Worm (Caenorhabditis elegans) whole organism, young adult: Measurements from ENCODE around the gene nspb-12.

Source experiments
- F57C9.4 ChIP-seq: sonication (generic microtip); optimal IDR thresholded peaks from 2 replicates; lab custom pipeline; 2017; ENCODE audit warnings: mild to moderate bottlenecking, missing genetic modification characterization, missing compliant biosample characterization
- Y95B8A.8 ChIP-seq: fragments of 200-800 bp; sonication (Bioruptor generic); IDR thresholded peaks from 2 replicates; pipeline ENCODE4 v1.3.6; 2022; ENCODE audit warnings: missing genetic modification reagents, missing genetic modification characterization, missing compliant biosample characterization
- ZK185.1 ChIP-seq: sonication (generic microtip); optimal IDR thresholded peaks from 2 replicates; lab custom pipeline; 2016; ENCODE audit warnings: mild to moderate bottlenecking, missing genetic modification characterization, missing compliant biosample characterization; ENCODE audit not compliant: poor library complexity, severe bottlenecking
- ama-1 ChIP-seq, 3 experiments: fragments of 150-350 bp in 1 of 3; sonication (generic microtip) in 2 of 3; optimal IDR thresholded peaks; 2 replicates each; lab custom pipeline; 2014 to 2018; ENCODE audit warnings: missing biosample characterization in 2 of 3, missing genetic modification characterization in 2 of 3, missing genetic modification reagents in 2 of 3
- ceh-58 ChIP-seq: fragments of 200-800 bp; sonication (Bioruptor generic); IDR thresholded peaks from 2 replicates; pipeline ENCODE4 v1.3.6; 2022; ENCODE audit warnings: missing genetic modification characterization, missing compliant biosample characterization
- ceh-79 ChIP-seq: sonication (generic microtip); optimal IDR thresholded peaks from 2 replicates; lab custom pipeline; 2017; ENCODE audit warnings: mild to moderate bottlenecking, missing genetic modification characterization, missing compliant biosample characterization
- egl-18 ChIP-seq: fragments of 200-800 bp; sonication (Bioruptor generic); IDR thresholded peaks from 2 replicates; pipeline ENCODE4 v1.3.6; 2022; ENCODE audit warnings: missing genetic modification reagents, missing genetic modification characterization, missing compliant biosample characterization
- lsy-27 ChIP-seq: sonication (generic microtip); optimal IDR thresholded peaks from 2 replicates; lab custom pipeline; 2017; ENCODE audit warnings: missing genetic modification characterization, mild to moderate bottlenecking, missing compliant biosample characterization, antibody characterized with exemption, missing genotype, borderline replicate concordance; ENCODE audit not compliant: insufficient read depth
- nhr-27 ChIP-seq: fragments of 200-800 bp; sonication (Bioruptor generic); optimal IDR thresholded peaks from 2 replicates; lab custom pipeline; 2018; ENCODE audit warnings: mild to moderate bottlenecking, missing genetic modification characterization, moderate library complexity, missing compliant biosample characterization
- pha-4 ChIP-seq: fragments of 150-350 bp; sonication (generic microtip); optimal IDR thresholded peaks from 2 replicates; lab custom pipeline; 2014; ENCODE audit warnings: missing biosample characterization, missing genetic modification reagents, missing genetic modification characterization
- unc-62 ChIP-seq: fragments of 150-350 bp; optimal IDR thresholded peaks from 2 replicates; lab custom pipeline; 2014; ENCODE audit warnings: missing biosample characterization, missing genetic modification reagents, missing genetic modification characterization
- ztf-26 ChIP-seq: sonication (generic microtip); optimal IDR thresholded peaks from 2 replicates; lab custom pipeline; 2017; ENCODE audit warnings: missing genetic modification characterization, missing compliant biosample characterization

DNA sequence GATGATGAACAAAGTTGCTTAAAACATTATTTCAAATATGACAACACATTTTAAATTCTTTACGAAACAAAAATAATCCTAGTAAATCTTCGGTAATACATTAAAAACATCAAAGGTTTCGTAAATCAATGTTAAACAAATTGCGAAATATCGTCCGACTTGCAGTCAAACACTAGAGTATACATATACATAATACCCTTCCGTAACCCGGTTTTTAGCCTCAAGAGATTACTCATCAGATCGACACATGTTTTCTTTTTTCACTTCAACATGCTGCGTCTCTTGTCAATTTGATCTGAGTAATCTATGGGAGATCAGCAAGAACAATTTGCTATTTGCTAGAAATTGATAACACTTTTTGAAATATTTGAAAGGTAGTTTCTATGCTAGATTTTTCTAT, 22.3 kb downstream of the nspb-12 start:
- TF ChIP-seq ama-1 (optimal IDR thresholded peaks at IDR 0.05; lab: Kevin White, UChicago) (no peak), ama-1 (GFP tag; optimal IDR thresholded peaks at IDR 0.05; lab: Kevin White, UChicago) (no peak), ceh-58 (no peak), pha-4 (no peak), F57C9.4 (tag; lab: Kevin White, UChicago) (no peak), unc-62 (GFP tag; lab: Kevin White, UChicago) (no peak), ztf-26 (no peak), lsy-27 (tag; lab: Kevin White, UChicago) (no peak), ZK185.1 (tag; lab: Kevin White, UChicago) (no peak), Y95B8A.8 (GFP tag; lab: Robert Waterston, UW) (no peak), nhr-27 (tag; lab: Kevin White, UChicago) (no peak), egl-18 (GFP tag; lab: Robert Waterston, UW) (no peak), ceh-79 (tag; lab: Kevin White, UChicago) (no peak)
